Fruit fly (Drosophila melanogaster): ENCODE measurements around the gene Acsf2.

Gene Acsf2

dm6 chr2L:5342119-5342817 is at the start of gene Acsf2 (continued):
- peak; percentile 73 for TF ChIP-seq Hey (tag; optimal IDR thresholded peaks at IDR 0.05)
- no peak for TF ChIP-seq Doc3 (GFP tag; IDR thresholded peaks at IDR 0.05; ENCODE audit: partially characterized antibody)
- peak; percentile 98 for TF ChIP-seq HmgZ (tag; optimal IDR thresholded peaks at IDR 0.05)
- peak; percentile 92 for TF ChIP-seq Dad (GFP tag; optimal IDR thresholded peaks at IDR 0.05)
- TF ChIP-seq pnt (GFP tag; optimal IDR thresholded peaks at IDR 0.05), result peak; percentile 80
- TF ChIP-seq zfh1 (GFP tag; IDR thresholded peaks at IDR 0.05), result peak; percentile 81; the same call in 2 of the 3 replicates
- peak; percentile 69 for TF ChIP-seq CG8089 (GFP tag; optimal IDR thresholded peaks at IDR 0.05)
- peak; percentile 89 for TF ChIP-seq crc (GFP tag; optimal IDR thresholded peaks at IDR 0.05)
- peak; percentile 97 for TF ChIP-seq bcd (GFP tag; optimal IDR thresholded peaks at IDR 0.05)
- peak; percentile 98 for TF ChIP-seq PHDP (tag; optimal IDR thresholded peaks at IDR 0.05)
- peak; percentile 78 for TF ChIP-seq Awh (GFP tag; IDR thresholded peaks at IDR 0.05)
- peak; percentile 98 for TF ChIP-seq CG13624 (GFP tag; optimal IDR thresholded peaks at IDR 0.05)
- TF ChIP-seq CG7372 (GFP tag; IDR thresholded peaks at IDR 0.05), result peak; percentile 98
- TF ChIP-seq gcm2 (GFP tag; optimal IDR thresholded peaks at IDR 0.05), result peak; percentile 63
- no peak for TF ChIP-seq CG2129 (GFP tag; IDR thresholded peaks at IDR 0.05; ENCODE audit: partially characterized antibody)
- TF ChIP-seq CG11695 (GFP tag; IDR thresholded peaks at IDR 0.05), result peak; percentile 97
- peak; percentile 93 for TF ChIP-seq ERR (GFP tag; optimal IDR thresholded peaks at IDR 0.05)
- peak; percentile 21 for TF ChIP-seq pzg (GFP tag; optimal IDR thresholded peaks at IDR 0.05)
- no peak for TF ChIP-seq Lpt (GFP tag; optimal IDR thresholded peaks at IDR 0.05)
- TF ChIP-seq pita (GFP tag; optimal IDR thresholded peaks at IDR 0.05), result no peak
- TF ChIP-seq CG4730 (GFP tag; IDR thresholded peaks at IDR 0.05), result peak; percentile 95
- peak; percentile 87 for TF ChIP-seq CG17359 (tag; optimal IDR thresholded peaks at IDR 0.05)
- TF ChIP-seq ci (GFP tag; IDR thresholded peaks at IDR 0.05), result 0 out of 3 replicates have a peak, but pooled peaks have one; percentile 26
- 0 out of 2 replicates have a peak, but pooled peaks have one; percentile 12 for TF ChIP-seq dan (GFP tag; IDR thresholded peaks at IDR 0.05)
- TF ChIP-seq CG15601 (tag; optimal IDR thresholded peaks at IDR 0.05), result peak; percentile 25
- peak; percentile 97 for TF ChIP-seq caup (GFP tag; optimal IDR thresholded peaks at IDR 0.05; ENCODE audit: severe bottlenecking)
- peak; percentile 21 for TF ChIP-seq trem (tag; optimal IDR thresholded peaks at IDR 0.05)
- peak; percentile 98 for TF ChIP-seq Usf (GFP tag; optimal IDR thresholded peaks at IDR 0.05)
- no peak for TF ChIP-seq fru (optimal IDR thresholded peaks at IDR 0.05)
- TF ChIP-seq twi (tag; optimal IDR thresholded peaks at IDR 0.05), result peak; percentile 82
- peak; percentile 98 for TF ChIP-seq lilli (GFP tag; optimal IDR thresholded peaks at IDR 0.05)
- TF ChIP-seq toy (GFP tag; IDR thresholded peaks at IDR 0.05), result peak; percentile 97
- TF ChIP-seq CG32772 (GFP tag; IDR thresholded peaks at IDR 0.05), result peak; percentile 90
- peak; percentile 87 for TF ChIP-seq CG18476 (GFP tag; optimal IDR thresholded peaks at IDR 0.05)
- no peak for TF ChIP-seq zf30C (GFP tag; optimal IDR thresholded peaks at IDR 0.05)
- TF ChIP-seq CG14014 (GFP tag; IDR thresholded peaks at IDR 0.05), result peak; percentile 97
- peak; percentile 98 for TF ChIP-seq CG8924 (tag; optimal IDR thresholded peaks at IDR 0.05)
- peak; percentile 71 for TF ChIP-seq ash1 (GFP tag; optimal IDR thresholded peaks at IDR 0.05)
- TF ChIP-seq CG14860 (GFP tag; IDR thresholded peaks at IDR 0.05; ENCODE audit: partially characterized antibody), result no peak
- peak; percentile 51 for TF ChIP-seq CG3407 (GFP tag; optimal IDR thresholded peaks at IDR 0.05)
- TF ChIP-seq Jarid2 (GFP tag; optimal IDR thresholded peaks at IDR 0.05), result peak; percentile 81
- TF ChIP-seq tll (GFP tag; optimal IDR thresholded peaks at IDR 0.05), result no peak
- peak in 1 of 2 experiments; percentile 45 for TF ChIP-seq crp (GFP tag; optimal IDR thresholded peaks at IDR 0.05)
- TF ChIP-seq CG3847 (GFP tag; IDR thresholded peaks at IDR 0.05), result peak; percentile 99
- no peak for TF ChIP-seq lbe (GFP tag; optimal IDR thresholded peaks at IDR 0.05)
- peak; percentile 93 for TF ChIP-seq GATAe (GFP tag; conservative IDR thresholded peaks at IDR 0.05)
- peak; percentile 95 for TF ChIP-seq wdn (GFP tag; IDR thresholded peaks at IDR 0.05)
- no peak for TF ChIP-seq Hr39 (optimal IDR thresholded peaks at IDR 0.05)
- peak; percentile 96 for TF ChIP-seq E2f1 (GFP tag; IDR thresholded peaks at IDR 0.05)
- TF ChIP-seq Dll (GFP tag; IDR thresholded peaks at IDR 0.05; ENCODE audit: partially characterized antibody), result no peak

All from whole organism, embryonic.